Worm (Caenorhabditis elegans): ENCODE results near the gene scav-1.
A peak's percentile ranks its signal among the peaks of the same experiment; 100 is the strongest.

Gene scav-1

ce11 chrX:5429335-5429734 lies 29.0 kb upstream of the scav-1 start:
- TF ChIP-seq fos-1 (tag; optimal IDR thresholded peaks at IDR 0.05): peak; percentile 98
- peak; percentile 73 for TF ChIP-seq dmd-4 (tag; optimal IDR thresholded peaks at IDR 0.05)
- peak; percentile 98 for TF ChIP-seq nhr-6 (tag; optimal IDR thresholded peaks at IDR 0.05)
- peak; percentile 93 for TF ChIP-seq unc-39 (tag; optimal IDR thresholded peaks at IDR 0.05)
- peak; percentile 95 for TF ChIP-seq aly-2 (tag; optimal IDR thresholded peaks at IDR 0.05)
- no peak for TF ChIP-seq ztf-1 (GFP tag; conservative IDR thresholded peaks at IDR 0.05)
- TF ChIP-seq ceh-82 (tag; optimal IDR thresholded peaks at IDR 0.05): peak; percentile 94
- no peak for TF ChIP-seq snpc-4 (tag; optimal IDR thresholded peaks at IDR 0.05)
- TF ChIP-seq lsy-2 (tag; optimal IDR thresholded peaks at IDR 0.05): peak; percentile 93 to 95
- TF ChIP-seq nhr-129 (tag; optimal IDR thresholded peaks at IDR 0.05): peak; percentile 100
- TF ChIP-seq F13H6.1 (tag; optimal IDR thresholded peaks at IDR 0.05): peak; percentile 99
- peak; percentile 83 for TF ChIP-seq alr-1 (tag; optimal IDR thresholded peaks at IDR 0.05)
- peak; percentile 94 for TF ChIP-seq ztf-4 (tag; optimal IDR thresholded peaks at IDR 0.05)
- peak; percentile 96 for TF ChIP-seq nhr-10 (tag; optimal IDR thresholded peaks at IDR 0.05)
- TF ChIP-seq nhr-12 (tag; optimal IDR thresholded peaks at IDR 0.05): peak; percentile 58
- no peak for TF ChIP-seq nhr-23 (tag; optimal IDR thresholded peaks at IDR 0.05)
- no peak for TF ChIP-seq elt-3 (tag; optimal IDR thresholded peaks at IDR 0.05)
- peak; percentile 68 for TF ChIP-seq mbf-1 (tag; optimal IDR thresholded peaks at IDR 0.05)
- TF ChIP-seq C34F6.9 (tag; optimal IDR thresholded peaks at IDR 0.05): peak; percentile 96
- TF ChIP-seq lin-11 (tag; optimal IDR thresholded peaks at IDR 0.05): peak; percentile 98
- peak; percentile 99 for TF ChIP-seq nhr-21 (tag; optimal IDR thresholded peaks at IDR 0.05)
- TF ChIP-seq R02D3.7 (tag; optimal IDR thresholded peaks at IDR 0.05): peak; percentile 74
- peak; percentile 99 for TF ChIP-seq sma-3 (GFP tag; optimal IDR thresholded peaks at IDR 0.05)
- peak; percentile 69 for TF ChIP-seq ZK546.5 (tag; optimal IDR thresholded peaks at IDR 0.05)
- TF ChIP-seq zag-1 (tag; optimal IDR thresholded peaks at IDR 0.05): peak; percentile 96
- peak; percentile 86 for TF ChIP-seq blmp-1 (tag; optimal IDR thresholded peaks at IDR 0.05; ENCODE audit: insufficient read depth)
- TF ChIP-seq nhr-11 (tag; optimal IDR thresholded peaks at IDR 0.05): peak; percentile 76
- TF ChIP-seq unc-55 (GFP tag; optimal IDR thresholded peaks at IDR 0.05): peak; percentile 99
- peak; percentile 96 for TF ChIP-seq mab-5 (tag; optimal IDR thresholded peaks at IDR 0.05)
- TF ChIP-seq ztf-11 (tag; optimal IDR thresholded peaks at IDR 0.05): peak; percentile 51
- peak; percentile 98 for TF ChIP-seq nhr-25 (tag; optimal IDR thresholded peaks at IDR 0.05)
- TF ChIP-seq lin-39 (tag; optimal IDR thresholded peaks at IDR 0.05): peak; percentile 95
- peak; percentile 82 for TF ChIP-seq peb-1 (tag; optimal IDR thresholded peaks at IDR 0.05)
- peak; percentile 66 for TF ChIP-seq skn-1 (tag; optimal IDR thresholded peaks at IDR 0.05)
- peak in 1 of 2 experiments; percentile 89 for TF ChIP-seq mdl-1 (tag; optimal IDR thresholded peaks at IDR 0.05)
- no peak for TF ChIP-seq elt-1 (tag; optimal IDR thresholded peaks at IDR 0.05)
- TF ChIP-seq ceh-16 (tag; optimal IDR thresholded peaks at IDR 0.05): peak; percentile 99
- TF ChIP-seq nhr-77 (tag; optimal IDR thresholded peaks at IDR 0.05): peak; percentile 96
- TF ChIP-seq ama-1 (optimal IDR thresholded peaks at IDR 0.05): no peak
- peak; percentile 93 for TF ChIP-seq nhr-237 (tag; optimal IDR thresholded peaks at IDR 0.05)
- TF ChIP-seq Y55F3AM.14 (GFP tag; optimal IDR thresholded peaks at IDR 0.05): peak; percentile 89
- peak; percentile 96 for TF ChIP-seq lin-13 (GFP tag; optimal IDR thresholded peaks at IDR 0.05)
- peak; percentile 98 for TF ChIP-seq sem-4 (tag; optimal IDR thresholded peaks at IDR 0.05)
- TF ChIP-seq unc-62 (GFP tag; optimal IDR thresholded peaks at IDR 0.05): peak; percentile 84
- peak; percentile 97 for TF ChIP-seq sma-9 (GFP tag; optimal IDR thresholded peaks at IDR 0.05)
- TF ChIP-seq sma-9 (tag; optimal IDR thresholded peaks at IDR 0.05): no peak
- peak; percentile 90 for TF ChIP-seq egl-27 (tag; optimal IDR thresholded peaks at IDR 0.05)
- peak; percentile 99 for TF ChIP-seq crh-2 (tag; optimal IDR thresholded peaks at IDR 0.05)
- TF ChIP-seq gmeb-1 (tag; optimal IDR thresholded peaks at IDR 0.05): peak; percentile 93
